Fruit fly (Drosophila melanogaster) whole organism, embryonic: Measurements from ENCODE around the gene Obp28a.

Experiments
- Atf-2 ChIP-seq: fragments of 200-800 bp; sonication (Bioruptor generic); optimal IDR thresholded peaks from 2 replicates; lab custom pipeline; 2016; ENCODE audit warnings: missing biosample characterization, missing genetic modification characterization
- B-H1 ChIP-seq: fragments of 200-800 bp; sonication (Bioruptor generic); IDR thresholded peaks from 3 replicates; pipeline ENCODE4 v1.3.6; 2022; ENCODE audit warnings: missing biosample characterization, missing genetic modification characterization
- Bgb ChIP-seq: fragments of 200-800 bp; sonication (Bioruptor generic); IDR thresholded peaks from 2 replicates; pipeline ENCODE4 v1.3.6; 2022; ENCODE audit warnings: missing biosample characterization, missing genetic modification characterization; ENCODE audit not compliant: partially characterized antibody
- Blimp-1 ChIP-seq: fragments of 200-800 bp; sonication (Bioruptor generic); optimal IDR thresholded peaks from 3 replicates; lab custom pipeline; 2018; ENCODE audit warnings: missing biosample characterization, missing genetic modification characterization, mild to moderate bottlenecking, moderate library complexity, missing genetic modification reagents
- Bteb2 ChIP-seq: fragments of 200-800 bp; sonication (Bioruptor generic); optimal IDR thresholded peaks from 2 replicates; lab custom pipeline; 2016; ENCODE audit warnings: missing biosample characterization, missing genetic modification characterization
- CG10274 ChIP-seq: fragments of 200-800 bp; sonication (Bioruptor generic); optimal IDR thresholded peaks from 3 replicates; lab custom pipeline; 2017; ENCODE audit warnings: missing biosample characterization, mild to moderate bottlenecking, missing genetic modification characterization
- CG10366 ChIP-seq: fragments of 200-800 bp; sonication (Bioruptor generic); IDR thresholded peaks from 2 replicates; pipeline ENCODE4 v1.3.6; 2022; ENCODE audit warnings: missing biosample characterization, missing genetic modification characterization
- CG12219 ChIP-seq: fragments of 200-800 bp; sonication (Bioruptor generic); optimal IDR thresholded peaks from 3 replicates; lab custom pipeline; 2018; ENCODE audit warnings: missing biosample characterization, mild to moderate bottlenecking, missing genetic modification characterization
- CG13296 ChIP-seq: fragments of 200-800 bp; sonication (Bioruptor generic); optimal IDR thresholded peaks from 3 replicates; lab custom pipeline; 2018; ENCODE audit warnings: missing biosample characterization, mild to moderate bottlenecking, missing genetic modification characterization
- CG14441 ChIP-seq: fragments of 200-800 bp; sonication (Bioruptor generic); IDR thresholded peaks from 2 replicates; pipeline ENCODE4 v1.3.6; 2022; ENCODE audit warnings: missing biosample characterization, missing genetic modification characterization
- CG18262 ChIP-seq: fragments of 200-800 bp; optimal IDR thresholded peaks from 3 replicates; lab custom pipeline; 2019; ENCODE audit warnings: missing biosample characterization, mild to moderate bottlenecking, missing genetic modification characterization, moderate library complexity
- CG3995 ChIP-seq: fragments of 200-800 bp; sonication (Bioruptor generic); optimal IDR thresholded peaks from 3 replicates; lab custom pipeline; 2016; ENCODE audit warnings: missing biosample characterization, missing genetic modification characterization
- CG4854 ChIP-seq: fragments of 200-800 bp; sonication (Bioruptor generic); optimal IDR thresholded peaks from 2 replicates; lab custom pipeline; 2016; ENCODE audit warnings: missing biosample characterization, missing genetic modification characterization, inconsistent platforms
- CG7271 ChIP-seq: fragments of 200-800 bp; sonication (Bioruptor generic); optimal IDR thresholded peaks from 2 replicates; lab custom pipeline; 2018; ENCODE audit warnings: missing biosample characterization, mild to moderate bottlenecking, missing genetic modification characterization, moderate library complexity
- CG7963 ChIP-seq: fragments of 200-800 bp; sonication (Bioruptor generic); IDR thresholded peaks from 3 replicates; pipeline ENCODE4 v1.3.6; 2022; ENCODE audit warnings: missing biosample characterization, missing genetic modification characterization; ENCODE audit not compliant: partially characterized antibody
- CG7987 ChIP-seq: fragments of 200-800 bp; sonication (Bioruptor generic); optimal IDR thresholded peaks from 2 replicates; lab custom pipeline; 2018; ENCODE audit warnings: missing biosample characterization, mild to moderate bottlenecking, missing genetic modification characterization, moderate library complexity
- CG9876 ChIP-seq: fragments of 200-800 bp; sonication (Bioruptor generic); optimal IDR thresholded peaks from 2 replicates; lab custom pipeline; 2016; ENCODE audit warnings: missing biosample characterization, missing genetic modification characterization
- Chrac-16 ChIP-seq: fragments of 200-800 bp; sonication (Bioruptor generic); optimal IDR thresholded peaks from 3 replicates; lab custom pipeline; 2016; ENCODE audit warnings: missing biosample characterization, missing genetic modification characterization
- Dip2 ChIP-seq: fragments of 200-800 bp; sonication (Bioruptor generic); IDR thresholded peaks from 2 replicates; pipeline ENCODE4 v1.3.6; 2022; ENCODE audit warnings: missing biosample characterization, missing genetic modification characterization
- Dll ChIP-seq: fragments of 200-800 bp; sonication (Bioruptor generic); IDR thresholded peaks from 4 replicates; pipeline ENCODE4 v1.3.6; 2022; ENCODE audit warnings: missing biosample characterization, missing genetic modification characterization; ENCODE audit not compliant: partially characterized antibody
- Dref ChIP-seq: fragments of 200-800 bp; sonication (Bioruptor generic); IDR thresholded peaks from 2 replicates; pipeline ENCODE4 v1.3.6; 2022; ENCODE audit warnings: missing biosample characterization, missing genetic modification characterization
- Fer1 ChIP-seq: fragments of 200-800 bp; sonication (Bioruptor generic); optimal IDR thresholded peaks from 2 replicates; lab custom pipeline; 2017; ENCODE audit warnings: missing biosample characterization, mild to moderate bottlenecking, missing genetic modification characterization
- Hr51 ChIP-seq, 2 experiments: fragments of 200-800 bp; sonication (Bioruptor generic); optimal IDR thresholded peaks; 2 replicates in 1 of 2; 3 replicates in 1 of 2; lab custom pipeline; 2016 to 2018; ENCODE audit warnings: missing biosample characterization in 2 of 2, missing genetic modification characterization in 2 of 2, mild to moderate bottlenecking in 1 of 2, moderate library complexity in 1 of 2
- MESR4 ChIP-seq: fragments of 200-800 bp; sonication (Bioruptor generic); optimal IDR thresholded peaks from 2 replicates; lab custom pipeline; 2018; ENCODE audit warnings: missing biosample characterization, mild to moderate bottlenecking, missing genetic modification characterization, moderate library complexity
- Max ChIP-seq: fragments of 200-800 bp; sonication (Bioruptor generic); optimal IDR thresholded peaks from 2 replicates; lab custom pipeline; 2016; ENCODE audit warnings: missing biosample characterization, mild to moderate bottlenecking, missing genetic modification characterization
- NC2α ChIP-seq: fragments of 200-800 bp; sonication (Bioruptor generic); optimal IDR thresholded peaks from 2 replicates; lab custom pipeline; 2016; ENCODE audit warnings: missing biosample characterization, missing genetic modification characterization
- PHDP ChIP-seq: fragments of 200-800 bp; sonication (Bioruptor generic); optimal IDR thresholded peaks from 3 replicates; lab custom pipeline; 2018; ENCODE audit warnings: missing biosample characterization, mild to moderate bottlenecking, missing genetic modification characterization, moderate library complexity
- Pdp1 ChIP-seq, 2 experiments: fragments of 200-800 bp; sonication (Bioruptor generic); optimal IDR thresholded peaks; 3 replicates each; lab custom pipeline; 2016; ENCODE audit warnings: missing biosample characterization in 2 of 2, missing genetic modification characterization in 2 of 2, mild to moderate bottlenecking in 1 of 2, moderate library complexity in 1 of 2
- Ptx1 ChIP-seq: fragments of 200-800 bp; sonication (Bioruptor generic); IDR thresholded peaks from 2 replicates; pipeline ENCODE4 v1.3.6; 2022; ENCODE audit warnings: missing biosample characterization, missing genetic modification characterization
- Spps ChIP-seq: fragments of 200-800 bp; sonication (Bioruptor generic); optimal IDR thresholded peaks from 2 replicates; lab custom pipeline; 2018; ENCODE audit warnings: missing biosample characterization, mild to moderate bottlenecking, missing genetic modification characterization
- bcd ChIP-seq: fragments of 200-800 bp; sonication (Bioruptor generic); optimal IDR thresholded peaks from 2 replicates; lab custom pipeline; 2017; ENCODE audit warnings: missing biosample characterization, mild to moderate bottlenecking, missing genetic modification characterization
- bigmax ChIP-seq: fragments of 200-800 bp; sonication (Bioruptor generic); optimal IDR thresholded peaks from 2 replicates; lab custom pipeline; 2018; ENCODE audit warnings: missing biosample characterization, mild to moderate bottlenecking, missing genetic modification characterization
- cato ChIP-seq: fragments of 200-800 bp; sonication (Bioruptor generic); optimal IDR thresholded peaks from 2 replicates; lab custom pipeline; 2016; ENCODE audit warnings: missing biosample characterization, missing genetic modification characterization, borderline replicate concordance
- crc ChIP-seq: fragments of 200-800 bp; sonication (Bioruptor generic); optimal IDR thresholded peaks from 2 replicates; lab custom pipeline; 2016; ENCODE audit warnings: missing biosample characterization, missing genetic modification characterization
- grau ChIP-seq: fragments of 200-800 bp; optimal IDR thresholded peaks from 3 replicates; lab custom pipeline; 2019; ENCODE audit warnings: missing biosample characterization, mild to moderate bottlenecking, missing genetic modification characterization, moderate library complexity
- hkb ChIP-seq, 2 experiments: fragments of 200-800 bp in 1 of 2; fragments of >200 bp in 1 of 2; sonication (Bioruptor generic) in 1 of 2; IDR thresholded peaks in 1 of 2; optimal IDR thresholded peaks in 1 of 2; 2 replicates each; pipeline versions ENCODE4 v1.3.6 to Lab custom; 2017 to 2022; ENCODE audit warnings: missing biosample characterization in 1 of 2, missing genetic modification characterization in 1 of 2
- jigr1 ChIP-seq: fragments of 200-800 bp; sonication (Bioruptor generic); IDR thresholded peaks from 3 replicates; pipeline ENCODE4 v1.3.6; 2022; ENCODE audit warnings: missing biosample characterization, missing genetic modification characterization
- lilli ChIP-seq: fragments of 200-800 bp; sonication (Bioruptor generic); optimal IDR thresholded peaks from 3 replicates; lab custom pipeline; 2016; ENCODE audit warnings: missing biosample characterization, missing genetic modification characterization
- luna ChIP-seq: fragments of 200-800 bp; sonication (Bioruptor generic); optimal IDR thresholded peaks from 2 replicates; lab custom pipeline; 2016; ENCODE audit warnings: missing biosample characterization, missing genetic modification characterization
- oc ChIP-seq: fragments of 200-800 bp; sonication (Bioruptor generic); optimal IDR thresholded peaks from 2 replicates; lab custom pipeline; 2018; ENCODE audit warnings: missing biosample characterization, mild to moderate bottlenecking, missing genetic modification characterization, moderate library complexity
- odd ChIP-seq: fragments of 200-800 bp; sonication (Bioruptor generic); optimal IDR thresholded peaks from 2 replicates; lab custom pipeline; 2017; ENCODE audit warnings: missing biosample characterization, mild to moderate bottlenecking, missing genetic modification characterization
- pan ChIP-seq, 4 experiments: fragments of >200 bp in 3 of 4; fragments of 200-800 bp in 1 of 4; sonication (Bioruptor generic) in 1 of 4; optimal IDR thresholded peaks in 3 of 4; IDR thresholded peaks in 1 of 4; 2 replicates each; pipeline versions ENCODE4 v1.3.6 to Lab custom; 2017 to 2022; ENCODE audit warnings: missing biosample characterization in 2 of 4, missing genetic modification characterization in 2 of 4, mixed read lengths in 1 of 4
- pita ChIP-seq: fragments of 200-800 bp; sonication (Bioruptor generic); optimal IDR thresholded peaks from 2 replicates; lab custom pipeline; 2017; ENCODE audit warnings: missing biosample characterization, mild to moderate bottlenecking, missing genetic modification characterization
- salm ChIP-seq: fragments of 200-800 bp; sonication (Bioruptor generic); optimal IDR thresholded peaks from 2 replicates; lab custom pipeline; 2018; ENCODE audit warnings: missing biosample characterization, mild to moderate bottlenecking, missing genetic modification characterization
- slou ChIP-seq: fragments of 200-800 bp; sonication (Bioruptor generic); optimal IDR thresholded peaks from 3 replicates; lab custom pipeline; 2016; ENCODE audit warnings: missing biosample characterization, missing genetic modification characterization
- sob ChIP-seq: fragments of 200-800 bp; sonication (Bioruptor generic); IDR thresholded peaks from 2 replicates; pipeline ENCODE4 v1.3.6; 2022; ENCODE audit warnings: missing biosample characterization, missing genetic modification characterization
- tin ChIP-seq: fragments of 200-800 bp; sonication (Bioruptor generic); optimal IDR thresholded peaks from 3 replicates; lab custom pipeline; 2016; ENCODE audit warnings: missing biosample characterization, missing genetic modification characterization
- tll ChIP-seq, 2 experiments: fragments of 200-800 bp in 1 of 2; fragments of >200 bp in 1 of 2; sonication (Bioruptor generic) in 1 of 2; optimal IDR thresholded peaks; 2 replicates each; lab custom pipeline; 2017 to 2019; ENCODE audit warnings: missing biosample characterization in 2 of 2, missing genetic modification characterization in 2 of 2, mild to moderate bottlenecking in 1 of 2, moderate library complexity in 1 of 2
- usp ChIP-seq: fragments of >200 bp; optimal IDR thresholded peaks from 2 replicates; lab custom pipeline; 2017; ENCODE audit warnings: missing biosample characterization, missing genetic modification characterization

The Obp28a gene

dm6 chr2L:7515396-7515795 is 18.2 kb upstream of the Obp28a start (continued):
- TF ChIP-seq CG12219 (GFP tag; lab: Kevin White, UChicago) (no peak), crc (GFP tag; lab: Kevin White, UChicago) (no peak), PHDP (tag; lab: Kevin White, UChicago) (no peak), CG7963 (no peak), luna (GFP tag; lab: Kevin White, UChicago) (no peak), NC2α (GFP tag; lab: Kevin White, UChicago) (no peak), Fer1 (GFP tag; lab: Kevin White, UChicago) (no peak), Chrac-16 (GFP tag; lab: Kevin White, UChicago) (no peak), bcd (GFP tag; lab: Kevin White, UChicago) (peak; percentile 6), odd (GFP tag; lab: Kevin White, UChicago) (no peak), oc (tag; lab: Kevin White, UChicago) (peak; percentile 96), CG10366 (GFP tag; lab: Robert Waterston, UW) (no peak), CG3995 (GFP tag; lab: Kevin White, UChicago) (no peak), cato (GFP tag; lab: Kevin White, UChicago) (no peak), Bteb2 (GFP tag; lab: Kevin White, UChicago) (no peak), CG9876 (no peak), Dll (GFP tag; lab: Robert Waterston, UW) (no peak), CG7271 (tag; lab: Kevin White, UChicago) (no peak), B-H1 (GFP tag; lab: Robert Waterston, UW) (no peak), MESR4 (GFP tag; lab: Kevin White, UChicago) (no peak), Blimp-1 (GFP tag; lab: Kevin White, UChicago) (peak; percentile 32), Atf-2 (GFP tag; lab: Kevin White, UChicago) (no peak), CG7987 (no peak), Bgb (no peak), lilli (GFP tag; lab: Kevin White, UChicago) (no peak), Spps (no peak), tll (GFP tag; optimal IDR thresholded peaks at IDR 0.05; lab: Kevin White, UChicago) (no peak), CG10274 (GFP tag; lab: Kevin White, UChicago) (no peak), Ptx1 (GFP tag; lab: Robert Waterston, UW) (peak; percentile 58), sob (0 out of 2 replicates have a peak, but pooled peaks have one; percentile 40), jigr1 (GFP tag; lab: Robert Waterston, UW) (no peak), tin (peak; percentile 31), Pdp1 (GFP tag; optimal IDR thresholded peaks at IDR 0.05; lab: Kevin White, UChicago) (peak; percentile 10 to 28), Dip2 (GFP tag; lab: Robert Waterston, UW) (no peak), CG4854 (peak; percentile 4), CG13296 (GFP tag; lab: Kevin White, UChicago) (no peak), Dref (GFP tag; lab: Robert Waterston, UW) (no peak), Max (GFP tag; lab: Kevin White, UChicago) (peak; percentile 25), Hr51 (GFP tag; optimal IDR thresholded peaks at IDR 0.05; lab: Kevin White, UChicago) (peak in 1 of 2 experiments; percentile 45), grau (peak; percentile 36), salm (tag; lab: Kevin White, UChicago) (no peak), hkb (optimal IDR thresholded peaks at IDR 0.05; lab: Kevin White, UChicago) (no peak), hkb (GFP tag; IDR thresholded peaks at IDR 0.05; lab: Robert Waterston, UW) (no peak), CG18262 (tag; lab: Kevin White, UChicago) (peak; percentile 27), CG14441 (GFP tag; lab: Robert Waterston, UW) (0 out of 2 replicates have a peak, but pooled peaks have one; percentile 27), slou (GFP tag; lab: Kevin White, UChicago) (peak; percentile 28), pita (GFP tag; lab: Kevin White, UChicago) (no peak), bigmax (no peak), pan (optimal IDR thresholded peaks at IDR 0.05; lab: Kevin White, UChicago) (no peak), pan (GFP tag; optimal IDR thresholded peaks at IDR 0.05 in 1 of 2, IDR thresholded peaks at IDR 0.05 in 1 of 2) (no peak), usp (GFP tag; lab: Kevin White, UChicago) (no peak)
